Fruit fly (Drosophila melanogaster): ENCODE measurements around the gene Or33c.

DNA sequence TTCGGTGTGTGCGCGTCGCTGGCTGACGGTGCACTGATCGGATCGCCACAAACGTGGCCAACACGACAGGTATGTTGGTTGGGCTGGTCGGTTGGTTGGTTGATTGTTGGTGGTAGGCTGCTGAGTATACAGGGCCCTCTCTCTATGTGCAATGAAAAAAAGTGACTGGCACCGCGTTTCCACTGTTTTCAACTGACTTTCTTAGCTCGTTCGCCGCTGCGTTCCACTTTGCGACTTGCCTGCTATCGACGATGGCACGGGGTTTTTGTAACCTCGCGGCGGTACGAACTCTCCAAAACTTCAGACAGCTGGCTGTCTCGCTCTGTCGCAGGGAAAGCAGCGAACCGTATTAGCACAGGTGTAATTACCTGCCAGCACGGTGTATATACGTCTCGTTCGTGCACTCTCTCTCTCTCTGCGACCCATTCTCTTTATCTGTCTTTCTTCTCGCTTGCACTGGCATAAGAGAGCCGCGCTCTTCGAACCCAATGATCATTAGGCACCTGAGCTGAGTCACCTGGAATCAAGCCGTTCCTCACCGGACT, 33.2 kb downstream of the Or33c start:
- TF ChIP-seq CTCF (optimal IDR thresholded peaks at IDR 0.05) (no peak), CG8478 (optimal IDR thresholded peaks at IDR 0.05) (no peak)
